Worm (Caenorhabditis elegans): Measurements from ENCODE around the gene K08D8.9.

- no peak for TF ChIP-seq nhr-237 (tag; optimal IDR thresholded peaks at IDR 0.05)
- no peak for TF ChIP-seq nhr-28 (tag; optimal IDR thresholded peaks at IDR 0.05)
- TF ChIP-seq snpc-4 (tag; optimal IDR thresholded peaks at IDR 0.05), result no peak
- no peak for TF ChIP-seq ceh-9 (tag; optimal IDR thresholded peaks at IDR 0.05)
- no peak for TF ChIP-seq egl-27 (tag; optimal IDR thresholded peaks at IDR 0.05)
- TF ChIP-seq ceh-82 (tag; optimal IDR thresholded peaks at IDR 0.05), result no peak
- no peak for TF ChIP-seq ceh-28 (tag; optimal IDR thresholded peaks at IDR 0.05)
- no peak for TF ChIP-seq fkh-2 (tag; optimal IDR thresholded peaks at IDR 0.05)
- TF ChIP-seq nhr-77 (tag; optimal IDR thresholded peaks at IDR 0.05), result no peak
Measured at ce11 chrIV:12906529-12906928, 7.0 kb downstream of the K08D8.9 start, which contains the start of gene K08D8.3.
